Worm (Caenorhabditis elegans): Measurements from ENCODE around the gene C45B2.6.

The C45B2.6 gene

ce11 chrX:6084439-6084838 is 31.8 kb downstream of the C45B2.6 start, which contains the start of gene C45B2.2:
Gene C45B2.2 (plus strand): TSS chrX:6084739.
- TF ChIP-seq unc-120 (tag; optimal IDR thresholded peaks at IDR 0.05; ENCODE audit: poor library complexity, severe bottlenecking) (no peak), nhr-2 (tag; optimal IDR thresholded peaks at IDR 0.05) (no peak), bed-3 (GFP tag; optimal IDR thresholded peaks at IDR 0.05) (no peak), unc-62 (GFP tag; optimal IDR thresholded peaks at IDR 0.05) (no peak), ceh-39 (tag; optimal IDR thresholded peaks at IDR 0.05) (no peak), hlh-1 (tag; optimal IDR thresholded peaks at IDR 0.05) (no peak), ztf-11 (tag; optimal IDR thresholded peaks at IDR 0.05) (no peak), cnd-1 (tag; optimal IDR thresholded peaks at IDR 0.05) (no peak), nhr-76 (tag; optimal IDR thresholded peaks at IDR 0.05) (no peak), nhr-28 (tag; optimal IDR thresholded peaks at IDR 0.05) (no peak)

ce11 chrX:6085824-6086223 is 33.1 kb downstream of the C45B2.6 start, which contains the start of gene C45B2.1:
Gene C45B2.1 (plus strand): TSS chrX:6086124.
- TF ChIP-seq nhr-12 (tag; optimal IDR thresholded peaks at IDR 0.05) (no peak), drap-1 (GFP tag; optimal IDR thresholded peaks at IDR 0.05) (no peak), snpc-4 (tag; optimal IDR thresholded peaks at IDR 0.05) (no peak)

ce11 chrX:6087676-6088075 is 35.0 kb downstream of the C45B2.6 start, which contains the start of gene C45B2.8:
Gene C45B2.8 (plus strand): TSS chrX:6087976.
- TF ChIP-seq ztf-11 (tag; optimal IDR thresholded peaks at IDR 0.05), result no peak
- TF ChIP-seq lin-13 (tag; optimal IDR thresholded peaks at IDR 0.05), result no peak
- no peak for TF ChIP-seq ceh-43 (GFP tag; optimal IDR thresholded peaks at IDR 0.05)
- TF ChIP-seq bed-3 (GFP tag; optimal IDR thresholded peaks at IDR 0.05), result no peak
- TF ChIP-seq M03D4.4 (tag; optimal IDR thresholded peaks at IDR 0.05), result no peak
- TF ChIP-seq unc-120 (tag; optimal IDR thresholded peaks at IDR 0.05; ENCODE audit: poor library complexity, severe bottlenecking), result no peak
- TF ChIP-seq blmp-1 (tag; optimal IDR thresholded peaks at IDR 0.05), result no peak
- no peak for TF ChIP-seq flh-1 (GFP tag; optimal IDR thresholded peaks at IDR 0.05)
- no peak for TF ChIP-seq drap-1 (GFP tag; optimal IDR thresholded peaks at IDR 0.05)
- no peak for TF ChIP-seq nhr-28 (tag; optimal IDR thresholded peaks at IDR 0.05)
- no peak for TF ChIP-seq ceh-39 (tag; optimal IDR thresholded peaks at IDR 0.05)
- TF ChIP-seq elt-3 (tag; optimal IDR thresholded peaks at IDR 0.05), result no peak

- TF ChIP-seq sptf-1 (tag; optimal IDR thresholded peaks at IDR 0.05), result no peak
Observed at ce11 chrX:6088718-6089117, 36.0 kb downstream of the C45B2.6 start.

ce11 chrX:6090779-6091178 is 38.1 kb downstream of the C45B2.6 start:
- no peak for TF ChIP-seq M03D4.4 (tag; optimal IDR thresholded peaks at IDR 0.05)
- TF ChIP-seq nhr-28 (tag; optimal IDR thresholded peaks at IDR 0.05), result no peak
- no peak for TF ChIP-seq ham-2 (GFP tag; optimal IDR thresholded peaks at IDR 0.05)
- no peak for TF ChIP-seq tbx-8 (GFP tag; optimal IDR thresholded peaks at IDR 0.05)
- TF ChIP-seq bed-3 (GFP tag; optimal IDR thresholded peaks at IDR 0.05), result no peak
- TF ChIP-seq drap-1 (GFP tag; optimal IDR thresholded peaks at IDR 0.05), result no peak
- no peak for TF ChIP-seq flh-1 (GFP tag; optimal IDR thresholded peaks at IDR 0.05)

ce11 chrX:6091967-6092366 is 39.3 kb downstream of the C45B2.6 start, which contains the start of gene hsp-3:
Gene hsp-3 (minus strand): TSS chrX:6092124.
- TF ChIP-seq ham-2 (GFP tag; optimal IDR thresholded peaks at IDR 0.05), result peak; percentile 78
- TF ChIP-seq unc-62 (GFP tag; optimal IDR thresholded peaks at IDR 0.05), result peak; percentile 88
- peak; percentile 9 for TF ChIP-seq elt-1 (tag; optimal IDR thresholded peaks at IDR 0.05; ENCODE audit: borderline replicate concordance, insufficient read depth)
- no peak for TF ChIP-seq mab-5 (tag; optimal IDR thresholded peaks at IDR 0.05)
- peak; percentile 70 for TF ChIP-seq mls-2 (tag; optimal IDR thresholded peaks at IDR 0.05)
- TF ChIP-seq M03D4.4 (tag; optimal IDR thresholded peaks at IDR 0.05), result peak; percentile 71
- TF ChIP-seq ceh-83 (GFP tag; optimal IDR thresholded peaks at IDR 0.05), result peak; percentile 57
- TF ChIP-seq ces-1 (GFP tag; optimal IDR thresholded peaks at IDR 0.05), result peak; percentile 60
- peak; percentile 53 for TF ChIP-seq hlh-1 (tag; optimal IDR thresholded peaks at IDR 0.05)
- no peak for TF ChIP-seq elt-3 (tag; optimal IDR thresholded peaks at IDR 0.05)
- peak; percentile 96 for TF ChIP-seq ztf-11 (tag; optimal IDR thresholded peaks at IDR 0.05)
- peak; percentile 92 for TF ChIP-seq ceh-39 (tag; optimal IDR thresholded peaks at IDR 0.05)
- TF ChIP-seq zip-8 (tag; optimal IDR thresholded peaks at IDR 0.05), result peak; percentile 41
- peak; percentile 99 for TF ChIP-seq pha-4 (tag; optimal IDR thresholded peaks at IDR 0.05)
- TF ChIP-seq tbx-8 (GFP tag; optimal IDR thresholded peaks at IDR 0.05), result peak; percentile 46
- peak; percentile 84 for TF ChIP-seq nhr-12 (tag; optimal IDR thresholded peaks at IDR 0.05)
- no peak for TF ChIP-seq blmp-1 (tag; optimal IDR thresholded peaks at IDR 0.05)
- TF ChIP-seq flh-1 (GFP tag; optimal IDR thresholded peaks at IDR 0.05), result no peak
- TF ChIP-seq unc-120 (tag; optimal IDR thresholded peaks at IDR 0.05; ENCODE audit: poor library complexity, severe bottlenecking), result peak; percentile 77
- no peak for TF ChIP-seq lin-32 (GFP tag; optimal IDR thresholded peaks at IDR 0.05)
- TF ChIP-seq unc-39 (tag; optimal IDR thresholded peaks at IDR 0.05), result peak; percentile 95
- TF ChIP-seq mep-1 (tag; optimal IDR thresholded peaks at IDR 0.05), result peak; percentile 93
- peak; percentile 92 for TF ChIP-seq lsy-2 (tag; optimal IDR thresholded peaks at IDR 0.05)
- TF ChIP-seq sptf-1 (tag; optimal IDR thresholded peaks at IDR 0.05), result peak; percentile 89
- peak; percentile 42 for TF ChIP-seq nhr-237 (tag; optimal IDR thresholded peaks at IDR 0.05)
- no peak for TF ChIP-seq nhr-28 (tag; optimal IDR thresholded peaks at IDR 0.05)
- peak; percentile 98 for TF ChIP-seq lin-13 (tag; optimal IDR thresholded peaks at IDR 0.05)
- TF ChIP-seq ceh-43 (GFP tag; optimal IDR thresholded peaks at IDR 0.05), result no peak
- TF ChIP-seq sem-2 (GFP tag; optimal IDR thresholded peaks at IDR 0.05), result no peak
- no peak for TF ChIP-seq nhr-76 (tag; optimal IDR thresholded peaks at IDR 0.05)
- peak; percentile 21 for TF ChIP-seq bed-3 (GFP tag; optimal IDR thresholded peaks at IDR 0.05)
- TF ChIP-seq cnd-1 (tag; optimal IDR thresholded peaks at IDR 0.05), result peak; percentile 79
- TF ChIP-seq nhr-2 (tag; optimal IDR thresholded peaks at IDR 0.05), result peak; percentile 70
- TF ChIP-seq drap-1 (GFP tag; optimal IDR thresholded peaks at IDR 0.05), result peak; percentile 85
- no peak for TF ChIP-seq snpc-4 (tag; optimal IDR thresholded peaks at IDR 0.05)

Data from whole organism, mixed stage, embryonic.